Worm (Caenorhabditis elegans) whole organism, L2 larva: ENCODE results near the gene srd-32.
A peak's percentile ranks its signal among the peaks of the same experiment; 100 is the strongest.

Experiments used
- C34F6.9 ChIP-seq: fragments of 150-350 bp; optimal IDR thresholded peaks from 2 replicates; lab custom pipeline; 2014; ENCODE audit warnings: missing biosample characterization, missing genetic modification characterization
- F13H6.1 ChIP-seq: sonication (generic microtip); optimal IDR thresholded peaks from 2 replicates; lab custom pipeline; 2016; ENCODE audit warnings: missing genetic modification characterization, missing compliant biosample characterization
- R02D3.7 ChIP-seq: fragments of 150-350 bp; optimal IDR thresholded peaks from 2 replicates; lab custom pipeline; 2014; ENCODE audit warnings: missing biosample characterization, missing genetic modification characterization
- ZK546.5 ChIP-seq: sonication (generic microtip); optimal IDR thresholded peaks from 2 replicates; lab custom pipeline; 2017; ENCODE audit warnings: missing biosample characterization, missing genetic modification characterization
- aly-2 ChIP-seq: fragments of 150-350 bp; optimal IDR thresholded peaks from 2 replicates; lab custom pipeline; 2014; ENCODE audit warnings: missing biosample characterization, missing genetic modification characterization
- blmp-1 ChIP-seq: sonication (generic microtip); optimal IDR thresholded peaks from 2 replicates; lab custom pipeline; 2017; ENCODE audit warnings: missing genetic modification characterization, mild to moderate bottlenecking, missing compliant biosample characterization, antibody characterized with exemption, moderate library complexity; ENCODE audit not compliant: insufficient read depth
- ceh-16 ChIP-seq: fragments of 150-350 bp; optimal IDR thresholded peaks from 2 replicates; lab custom pipeline; 2014; ENCODE audit warnings: missing biosample characterization, missing genetic modification characterization
- crh-2 ChIP-seq: sonication (generic microtip); optimal IDR thresholded peaks from 2 replicates; lab custom pipeline; 2017; ENCODE audit warnings: missing biosample characterization, missing genetic modification characterization
- dmd-4 ChIP-seq: sonication (generic microtip); optimal IDR thresholded peaks from 2 replicates; lab custom pipeline; 2017; ENCODE audit warnings: missing biosample characterization, missing genetic modification characterization
- elt-1 ChIP-seq: fragments of 150-350 bp; optimal IDR thresholded peaks from 2 replicates; lab custom pipeline; 2014; ENCODE audit warnings: missing biosample characterization, missing genetic modification characterization
- fos-1 ChIP-seq: fragments of 150-350 bp; optimal IDR thresholded peaks from 2 replicates; lab custom pipeline; 2014; ENCODE audit warnings: missing biosample characterization, missing genetic modification characterization
- gmeb-1 ChIP-seq: fragments of 150-350 bp; optimal IDR thresholded peaks from 2 replicates; lab custom pipeline; 2014; ENCODE audit warnings: missing biosample characterization, missing genetic modification characterization
- lin-11 ChIP-seq: fragments of 150-350 bp; sonication (generic microtip); optimal IDR thresholded peaks from 2 replicates; lab custom pipeline; 2014; ENCODE audit warnings: missing biosample characterization, missing genetic modification characterization, inconsistent platforms, mixed read lengths
- lin-13 ChIP-seq: fragments of 150-350 bp; optimal IDR thresholded peaks from 2 replicates; lab custom pipeline; 2014; ENCODE audit warnings: missing biosample characterization, missing genetic modification reagents, missing genetic modification characterization
- lin-39 ChIP-seq: fragments of 150-350 bp; optimal IDR thresholded peaks from 2 replicates; lab custom pipeline; 2014; ENCODE audit warnings: missing biosample characterization, missing genetic modification reagents, missing genetic modification characterization
- lsy-2 ChIP-seq, 2 experiments: fragments of 150-350 bp in 1 of 2; sonication (generic microtip) in 1 of 2; optimal IDR thresholded peaks; 2 replicates each; lab custom pipeline; 2014 to 2017; ENCODE audit warnings: missing biosample characterization in 2 of 2, missing genetic modification characterization in 2 of 2
- mab-5 ChIP-seq: fragments of 150-350 bp; optimal IDR thresholded peaks from 2 replicates; lab custom pipeline; 2014; ENCODE audit warnings: missing biosample characterization, missing genetic modification characterization
- mbf-1 ChIP-seq: sonication (generic microtip); optimal IDR thresholded peaks from 2 replicates; lab custom pipeline; 2017; ENCODE audit warnings: missing biosample characterization, missing genetic modification characterization
- mdl-1 ChIP-seq, 2 experiments: fragments of 150-350 bp in 1 of 2; sonication (generic microtip) in 1 of 2; optimal IDR thresholded peaks; 2 replicates each; lab custom pipeline; 2017; ENCODE audit warnings: missing biosample characterization in 2 of 2, missing genetic modification characterization in 2 of 2
- nhr-10 ChIP-seq: sonication (generic microtip); optimal IDR thresholded peaks from 2 replicates; lab custom pipeline; 2017; ENCODE audit warnings: missing biosample characterization, missing genetic modification characterization
- nhr-12 ChIP-seq: fragments of 150-350 bp; optimal IDR thresholded peaks from 2 replicates; lab custom pipeline; 2014; ENCODE audit warnings: missing biosample characterization, missing genetic modification characterization
- nhr-129 ChIP-seq: fragments of 150-350 bp; optimal IDR thresholded peaks from 2 replicates; lab custom pipeline; 2014; ENCODE audit warnings: missing biosample characterization, missing genetic modification characterization
- nhr-21 ChIP-seq: fragments of 150-350 bp; optimal IDR thresholded peaks from 2 replicates; lab custom pipeline; 2014; ENCODE audit warnings: missing biosample characterization, missing genetic modification characterization
- nhr-23 ChIP-seq: fragments of 150-350 bp; optimal IDR thresholded peaks from 2 replicates; lab custom pipeline; 2014; ENCODE audit warnings: missing biosample characterization, missing genetic modification reagents, missing genetic modification characterization
- nhr-25 ChIP-seq: fragments of 150-350 bp; sonication (generic microtip); optimal IDR thresholded peaks from 3 replicates; lab custom pipeline; 2014; ENCODE audit warnings: missing biosample characterization, missing genetic modification characterization
- nhr-6 ChIP-seq: fragments of 150-350 bp; optimal IDR thresholded peaks from 2 replicates; lab custom pipeline; 2014; ENCODE audit warnings: missing biosample characterization, missing genetic modification characterization
- peb-1 ChIP-seq: fragments of 150-350 bp; optimal IDR thresholded peaks from 2 replicates; lab custom pipeline; 2014; ENCODE audit warnings: missing biosample characterization, missing genetic modification characterization
- skn-1 ChIP-seq: sonication (generic microtip); optimal IDR thresholded peaks from 2 replicates; lab custom pipeline; 2017; ENCODE audit warnings: missing biosample characterization, missing genetic modification characterization
- sma-9 ChIP-seq, 2 experiments: fragments of 150-350 bp in 1 of 2; sonication (generic microtip) in 1 of 2; optimal IDR thresholded peaks; 2 replicates each; lab custom pipeline; 2014 to 2016; ENCODE audit warnings: missing genetic modification characterization in 2 of 2, mild to moderate bottlenecking in 1 of 2, missing biosample characterization in 1 of 2, missing compliant biosample characterization in 1 of 2, missing genetic modification reagents in 1 of 2, moderate library complexity in 1 of 2
- snpc-4 ChIP-seq: fragments of 150-350 bp; optimal IDR thresholded peaks from 2 replicates; lab custom pipeline; 2014; ENCODE audit warnings: missing biosample characterization, missing genetic modification characterization
- unc-55 ChIP-seq: fragments of 150-350 bp; sonication (generic microtip); optimal IDR thresholded peaks from 3 replicates; lab custom pipeline; 2014; ENCODE audit warnings: missing biosample characterization, missing genetic modification reagents, missing genetic modification characterization
- unc-62 ChIP-seq: fragments of 150-350 bp; optimal IDR thresholded peaks from 2 replicates; lab custom pipeline; 2014; ENCODE audit warnings: missing biosample characterization, missing genetic modification reagents, missing genetic modification characterization
- zag-1 ChIP-seq: fragments of 150-350 bp; optimal IDR thresholded peaks from 2 replicates; lab custom pipeline; 2014; ENCODE audit warnings: missing biosample characterization, missing genetic modification characterization
- ztf-1 ChIP-seq: fragments of 200-800 bp; sonication (Bioruptor generic); conservative IDR thresholded peaks from 2 replicates; pipeline ENCODE4 v1.3.6; 2022; ENCODE audit warnings: missing genetic modification characterization, missing compliant biosample characterization
- ztf-11 ChIP-seq: sonication (generic microtip); optimal IDR thresholded peaks from 2 replicates; lab custom pipeline; 2017; ENCODE audit warnings: missing biosample characterization, missing genetic modification characterization
- ztf-4 ChIP-seq: fragments of 150-350 bp; optimal IDR thresholded peaks from 2 replicates; lab custom pipeline; 2014; ENCODE audit warnings: missing biosample characterization, missing genetic modification characterization

srd-32 gene

ce11 chrV:4826710-4827380, 38.6 kb upstream of the srd-32 start, which contains the start of the genes hsp-6 and C37H5.5 (continued):
- no peak for TF ChIP-seq nhr-12 (tag; lab: Kevin White, UChicago)
- TF ChIP-seq nhr-129: peak; percentile 78
- peak; percentile 42 to 92 for TF ChIP-seq lsy-2 (tag; optimal IDR thresholded peaks at IDR 0.05; lab: Kevin White, UChicago)
- peak; percentile 36 for TF ChIP-seq blmp-1
- no peak for TF ChIP-seq ztf-11 (tag; lab: Kevin White, UChicago)
- peak; percentile 88 for TF ChIP-seq crh-2 (tag; lab: Kevin White, UChicago)
- peak; percentile 80 for TF ChIP-seq lin-13 (GFP tag; lab: Kevin White, UChicago)
- TF ChIP-seq lin-39 (tag; lab: Kevin White, UChicago): no peak
- no peak for TF ChIP-seq elt-1 (tag; lab: Kevin White, UChicago)
- no peak for TF ChIP-seq peb-1 (tag; lab: Kevin White, UChicago)
- TF ChIP-seq aly-2 (tag; lab: Kevin White, UChicago): no peak
- peak; percentile 70 for TF ChIP-seq fos-1
- TF ChIP-seq nhr-10 (tag; lab: Kevin White, UChicago): no peak
- TF ChIP-seq ZK546.5 (tag; lab: Kevin White, UChicago): no peak
- TF ChIP-seq gmeb-1 (tag; lab: Kevin White, UChicago): peak; percentile 79
- TF ChIP-seq mab-5 (tag; lab: Kevin White, UChicago): peak; percentile 39
- no peak for TF ChIP-seq nhr-6 (tag; lab: Kevin White, UChicago)
- no peak for TF ChIP-seq R02D3.7 (tag; lab: Kevin White, UChicago)
- TF ChIP-seq mbf-1 (tag; lab: Kevin White, UChicago): no peak
- peak; percentile 39 for TF ChIP-seq snpc-4 (tag; lab: Kevin White, UChicago)
- TF ChIP-seq unc-55 (GFP tag; lab: Kevin White, UChicago): peak; percentile 96
- peak; percentile 61 for TF ChIP-seq ceh-16 (tag; lab: Kevin White, UChicago)
- TF ChIP-seq nhr-23 (tag; lab: Kevin White, UChicago): no peak

- TF ChIP-seq lin-13 (GFP tag; lab: Kevin White, UChicago) (no peak), dmd-4 (no peak), snpc-4 (tag; lab: Kevin White, UChicago) (no peak), nhr-12 (tag; lab: Kevin White, UChicago) (no peak), R02D3.7 (tag; lab: Kevin White, UChicago) (no peak), lin-11 (tag; lab: Kevin White, UChicago) (no peak), ZK546.5 (tag; lab: Kevin White, UChicago) (no peak), mbf-1 (tag; lab: Kevin White, UChicago) (no peak), nhr-21 (tag; lab: Kevin White, UChicago) (no peak), C34F6.9 (tag; lab: Kevin White, UChicago) (no peak), ztf-4 (tag; lab: Kevin White, UChicago) (no peak), nhr-25 (tag; lab: Kevin White, UChicago) (no peak), F13H6.1 (no peak), unc-62 (GFP tag; lab: Kevin White, UChicago) (no peak), nhr-23 (tag; lab: Kevin White, UChicago) (no peak), ztf-1 (GFP tag; lab: Robert Waterston, UW) (no peak), zag-1 (tag; lab: Kevin White, UChicago) (no peak), sma-9 (GFP tag; optimal IDR thresholded peaks at IDR 0.05; lab: Kevin White, UChicago) (no peak), sma-9 (tag; optimal IDR thresholded peaks at IDR 0.05; lab: Kevin White, UChicago) (no peak), blmp-1 (no peak), elt-1 (tag; lab: Kevin White, UChicago) (no peak)
Measured at ce11 chrV:4834277-4834676, 31.2 kb upstream of the srd-32 start, which contains the start of gene C37H5.14. Gene C37H5.14, minus strand, starts transcription at chrV:4834377.

- no peak for TF ChIP-seq unc-62 (GFP tag; lab: Kevin White, UChicago)
- no peak for TF ChIP-seq fos-1
- no peak for TF ChIP-seq mbf-1 (tag; lab: Kevin White, UChicago)
- TF ChIP-seq lin-39 (tag; lab: Kevin White, UChicago): no peak
- TF ChIP-seq nhr-23 (tag; lab: Kevin White, UChicago): no peak
- TF ChIP-seq skn-1 (tag; lab: Kevin White, UChicago): no peak
- no peak for TF ChIP-seq lsy-2 (tag; optimal IDR thresholded peaks at IDR 0.05; lab: Kevin White, UChicago)
- TF ChIP-seq mdl-1 (tag; optimal IDR thresholded peaks at IDR 0.05; lab: Kevin White, UChicago): no peak
- no peak for TF ChIP-seq ceh-16 (tag; lab: Kevin White, UChicago)
Measured at ce11 chrV:4839913-4840312, 25.6 kb upstream of the srd-32 start, which contains the start of gene nas-9. Gene nas-9, minus strand, starts transcription at chrV:4840013.
